Worm (Caenorhabditis elegans): ENCODE measurements around the gene D1025.10.
A peak's percentile ranks its signal among the peaks of the same experiment; 100 is the strongest.

D1025.10 gene

DNA sequence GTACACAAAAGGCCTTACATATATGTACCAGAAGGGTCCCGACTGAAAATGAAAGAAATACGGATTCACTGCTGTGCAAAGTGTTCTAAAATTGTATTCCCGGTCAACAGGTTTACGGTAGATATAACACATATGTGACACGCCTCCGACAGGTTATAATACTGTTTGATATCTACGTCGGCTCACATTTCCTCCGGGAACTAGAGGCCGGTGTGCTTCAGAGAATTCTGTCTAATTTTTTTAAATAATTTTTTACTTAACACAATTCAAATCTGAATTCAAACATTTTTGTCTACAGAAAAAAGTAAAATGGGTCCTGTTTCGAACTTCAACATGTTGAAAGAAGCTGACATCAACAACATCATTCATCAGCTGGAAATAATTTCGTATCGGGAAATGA, 26.6 kb downstream of the D1025.10 start, which contains the start of gene T24C2.3:
Gene T24C2.3 (plus strand): TSS at position 301 of the 400 bp plus-strand sequence.
- no peak for TF ChIP-seq zip-4 (GFP tag; optimal IDR thresholded peaks at IDR 0.05)
- TF ChIP-seq unc-62 (GFP tag; optimal IDR thresholded peaks at IDR 0.05): no peak
- TF ChIP-seq irx-1 (tag; optimal IDR thresholded peaks at IDR 0.05): no peak
- no peak for TF ChIP-seq aly-2 (tag; optimal IDR thresholded peaks at IDR 0.05)
- TF ChIP-seq elt-2 (tag; optimal IDR thresholded peaks at IDR 0.05): no peak
- TF ChIP-seq nhr-11 (tag; optimal IDR thresholded peaks at IDR 0.05): no peak
- TF ChIP-seq mab-9 (GFP tag; IDR thresholded peaks at IDR 0.05): no peak
- no peak for TF ChIP-seq hlh-4 (tag; optimal IDR thresholded peaks at IDR 0.05)
- no peak for TF ChIP-seq nhr-71 (tag; optimal IDR thresholded peaks at IDR 0.05)
- TF ChIP-seq nhr-28 (tag; optimal IDR thresholded peaks at IDR 0.05): no peak
- TF ChIP-seq sptf-1 (tag; optimal IDR thresholded peaks at IDR 0.05): no peak
- TF ChIP-seq C16A3.4 (tag; optimal IDR thresholded peaks at IDR 0.05): no peak

DNA sequence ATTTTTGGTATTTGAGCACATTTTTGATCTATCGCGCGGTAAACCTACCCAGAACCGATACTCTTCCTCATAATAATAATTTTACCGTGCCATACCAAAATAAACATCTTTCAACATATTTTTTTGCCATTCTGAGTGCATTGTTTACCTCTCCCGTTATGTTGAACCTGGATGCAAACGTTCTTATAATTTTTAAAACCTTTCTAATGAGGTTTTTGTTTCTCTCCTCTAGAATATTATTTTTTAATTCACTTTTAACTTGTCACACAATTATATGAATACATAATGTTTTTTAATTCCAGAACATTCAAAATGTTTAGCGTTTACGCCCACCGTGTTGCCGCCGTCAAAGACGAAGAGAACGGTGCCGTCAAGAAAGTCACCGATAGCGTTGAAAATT, 28.9 kb downstream of the D1025.10 start, which contains the start of gene enri-2:
Gene enri-2 (plus strand): TSS at position 301 of the 400 bp plus-strand sequence.
- TF ChIP-seq elt-3 (tag; optimal IDR thresholded peaks at IDR 0.05) (no peak), lin-14 (GFP tag; optimal IDR thresholded peaks at IDR 0.05) (no peak), egl-27 (tag; optimal IDR thresholded peaks at IDR 0.05) (no peak), ceh-8 (GFP tag; optimal IDR thresholded peaks at IDR 0.05) (no peak), aly-2 (tag; optimal IDR thresholded peaks at IDR 0.05) (no peak), nhr-20 (tag; optimal IDR thresholded peaks at IDR 0.05) (no peak), lin-39 (tag; optimal IDR thresholded peaks at IDR 0.05) (no peak), nhr-71 (tag; optimal IDR thresholded peaks at IDR 0.05) (no peak), alr-1 (tag; optimal IDR thresholded peaks at IDR 0.05; ENCODE audit: borderline replicate concordance) (no peak)

DNA sequence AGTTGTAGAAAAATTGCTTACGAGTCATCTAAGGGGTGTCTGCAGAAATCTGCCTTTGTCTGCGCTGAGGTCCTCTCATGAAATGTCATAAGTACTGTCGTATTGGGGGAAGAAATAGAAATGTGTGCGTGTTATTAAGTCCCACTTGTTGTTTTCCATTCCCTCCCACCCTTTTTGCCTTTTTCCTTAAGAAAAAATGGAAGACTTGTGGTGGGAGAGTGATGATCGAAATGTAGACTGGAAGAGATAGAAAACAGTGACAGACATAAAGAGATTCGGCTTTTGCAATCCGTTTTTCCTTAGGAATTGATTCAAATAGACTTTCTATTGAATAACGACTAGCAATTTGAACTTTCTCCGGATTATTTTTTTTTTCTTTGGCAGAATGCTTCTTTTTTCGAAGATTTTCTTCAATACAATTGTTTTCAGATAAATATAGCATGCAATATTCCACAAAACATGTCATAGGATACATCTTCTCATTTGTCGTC, 33.1 kb downstream of the D1025.10 start, which contains the start of gene ram-5:
Gene ram-5 (plus strand): TSS at position 441 of the 491 bp plus-strand sequence.
- TF ChIP-seq nhr-85 (tag): peak; percentile 61
- TF ChIP-seq rnt-1 (tag; optimal IDR thresholded peaks at IDR 0.05): no peak

ce11 chrX:14556403-14556802, 39.7 kb downstream of the D1025.10 start:
- TF ChIP-seq sptf-1 (tag; optimal IDR thresholded peaks at IDR 0.05) (no peak), irx-1 (tag; optimal IDR thresholded peaks at IDR 0.05) (no peak), blmp-1 (tag; optimal IDR thresholded peaks at IDR 0.05) (peak; percentile 27), lin-35 (GFP tag; optimal IDR thresholded peaks at IDR 0.05) (peak in 1 of 2 experiments; percentile 13), C34B4.2 (tag; optimal IDR thresholded peaks at IDR 0.05) (no peak), nhr-12 (tag; optimal IDR thresholded peaks at IDR 0.05) (no peak), hpl-2 (GFP tag; optimal IDR thresholded peaks at IDR 0.05) (no peak), ceh-82 (tag; optimal IDR thresholded peaks at IDR 0.05) (no peak), nhr-237 (tag; optimal IDR thresholded peaks at IDR 0.05) (no peak), nhr-28 (tag; optimal IDR thresholded peaks at IDR 0.05) (no peak), zip-4 (GFP tag; optimal IDR thresholded peaks at IDR 0.05) (no peak), skn-1 (tag; optimal IDR thresholded peaks at IDR 0.05) (no peak), pqm-1 (tag; optimal IDR thresholded peaks at IDR 0.05) (no peak), nhr-20 (tag; optimal IDR thresholded peaks at IDR 0.05) (peak; percentile 24), snu-23 (GFP tag; optimal IDR thresholded peaks at IDR 0.05) (peak; percentile 8), fkh-10 (GFP tag; optimal IDR thresholded peaks at IDR 0.05) (no peak), ztf-4 (tag; optimal IDR thresholded peaks at IDR 0.05) (no peak), pax-3 (tag; optimal IDR thresholded peaks at IDR 0.05) (no peak), lin-14 (GFP tag; optimal IDR thresholded peaks at IDR 0.05) (peak; percentile 36), mab-9 (GFP tag; IDR thresholded peaks at IDR 0.05) (no peak), ces-1 (GFP tag; optimal IDR thresholded peaks at IDR 0.05) (no peak), nhr-71 (tag; optimal IDR thresholded peaks at IDR 0.05) (peak; percentile 66), nhr-85 (tag) (peak; percentile 51)
